Worm (Caenorhabditis elegans) whole organism, L3 larva: Measurements from ENCODE around the gene C55C3.3.

ENCODE experiments used
- fos-1 ChIP-seq: fragments of 150-350 bp; optimal IDR thresholded peaks from 2 replicates; lab custom pipeline; 2014; ENCODE audit warnings: missing biosample characterization, missing genetic modification characterization
- mml-1 ChIP-seq: fragments of 150-350 bp; sonication (generic microtip); optimal IDR thresholded peaks from 3 replicates; lab custom pipeline; 2014; ENCODE audit warnings: missing biosample characterization, missing genetic modification characterization
- nhr-11 ChIP-seq: fragments of 150-350 bp; optimal IDR thresholded peaks from 2 replicates; lab custom pipeline; 2014; ENCODE audit warnings: missing biosample characterization, missing genetic modification characterization
- nhr-237 ChIP-seq: fragments of 150-350 bp; optimal IDR thresholded peaks from 2 replicates; lab custom pipeline; 2014; ENCODE audit warnings: missing biosample characterization, missing genetic modification characterization
- nhr-25 ChIP-seq: sonication (generic microtip); optimal IDR thresholded peaks from 2 replicates; lab custom pipeline; 2017; ENCODE audit warnings: missing biosample characterization, missing genetic modification characterization
- nhr-28 ChIP-seq: fragments of 150-350 bp; optimal IDR thresholded peaks from 2 replicates; lab custom pipeline; 2014; ENCODE audit warnings: missing biosample characterization, missing genetic modification characterization
- nhr-76 ChIP-seq: fragments of 150-350 bp; sonication (generic microtip); optimal IDR thresholded peaks from 5 replicates; lab custom pipeline; 2014; ENCODE audit warnings: missing biosample characterization, missing genetic modification characterization
- pqm-1 ChIP-seq: fragments of 150-350 bp; optimal IDR thresholded peaks from 2 replicates; lab custom pipeline; 2017; ENCODE audit warnings: missing biosample characterization, missing genetic modification characterization, inconsistent platforms
- snpc-4 ChIP-seq: fragments of 150-350 bp; optimal IDR thresholded peaks from 2 replicates; lab custom pipeline; 2014; ENCODE audit warnings: missing biosample characterization, missing genetic modification characterization

Gene C55C3.3

DNA sequence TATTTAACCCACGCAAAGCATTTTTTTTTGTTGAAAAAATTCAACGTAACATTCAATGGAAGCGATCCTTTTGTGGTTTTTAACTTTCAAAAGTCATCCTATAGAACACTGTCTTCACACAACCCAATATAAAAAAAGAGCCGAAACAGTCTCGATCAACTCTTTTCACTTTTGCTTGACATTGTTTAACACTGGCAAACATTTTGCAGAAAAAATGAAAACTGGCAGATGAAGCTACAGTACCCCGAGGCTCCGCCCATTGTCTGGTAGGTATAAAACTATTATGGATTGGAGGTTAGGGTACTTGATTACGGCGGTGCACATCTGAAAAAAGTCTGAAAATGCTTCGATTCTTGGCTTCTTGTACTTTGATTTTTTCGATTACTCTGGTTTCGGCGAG lies 49.6 kb downstream of the C55C3.3 start, which contains the start of gene cpg-18:
Gene cpg-18 (plus strand): TSS at position 301 of the 400 bp plus-strand sequence.
- TF ChIP-seq fos-1 (tag; lab: Kevin White, UChicago) (no peak), nhr-28 (tag; lab: Kevin White, UChicago) (no peak), nhr-237 (tag; lab: Kevin White, UChicago) (no peak), pqm-1 (tag; lab: Kevin White, UChicago) (no peak), nhr-11 (tag; lab: Kevin White, UChicago) (no peak), snpc-4 (no peak), mml-1 (tag; lab: Kevin White, UChicago) (no peak), nhr-25 (tag; lab: Kevin White, UChicago) (no peak), nhr-76 (tag; lab: Kevin White, UChicago) (no peak)
